Worm (Caenorhabditis elegans) whole organism, L3 larva: ENCODE measurements around the gene F12A10.8.

Experiments
- R02D3.7 ChIP-seq: fragments of 150-350 bp; optimal IDR thresholded peaks from 2 replicates; lab custom pipeline; 2014; ENCODE audit warnings: missing biosample characterization, missing genetic modification characterization
- ZK546.5 ChIP-seq: sonication (generic microtip); optimal IDR thresholded peaks from 2 replicates; lab custom pipeline; 2017; ENCODE audit warnings: missing biosample characterization, missing genetic modification characterization
- aly-2 ChIP-seq: fragments of 150-350 bp; optimal IDR thresholded peaks from 2 replicates; lab custom pipeline; 2014; ENCODE audit warnings: missing biosample characterization, missing genetic modification characterization
- ama-1 ChIP-seq: fragments of 150-350 bp; optimal IDR thresholded peaks from 2 replicates; lab custom pipeline; 2018
- ceh-16 ChIP-seq: sonication (generic microtip); optimal IDR thresholded peaks from 2 replicates; lab custom pipeline; 2017; ENCODE audit warnings: missing biosample characterization, missing genetic modification characterization
- ceh-28 ChIP-seq: fragments of 150-350 bp; optimal IDR thresholded peaks from 2 replicates; lab custom pipeline; 2014; ENCODE audit warnings: missing biosample characterization, missing genetic modification reagents, missing genetic modification characterization
- elt-1 ChIP-seq: fragments of 150-350 bp; optimal IDR thresholded peaks from 2 replicates; lab custom pipeline; 2014; ENCODE audit warnings: missing biosample characterization, missing genetic modification characterization
- elt-2 ChIP-seq: sonication (generic microtip); optimal IDR thresholded peaks from 2 replicates; lab custom pipeline; 2016; ENCODE audit warnings: missing genetic modification reagents, mild to moderate bottlenecking, missing genetic modification characterization, missing compliant biosample characterization
- elt-3 ChIP-seq, 3 experiments: fragments of 150-350 bp in 1 of 3; sonication (generic microtip) in 2 of 3; optimal IDR thresholded peaks; 2 replicates in 2 of 3; 4 replicates in 1 of 3; lab custom pipeline; 2014 to 2017; ENCODE audit warnings: missing biosample characterization in 3 of 3, missing genetic modification characterization in 3 of 3
- eor-1 ChIP-seq, 2 experiments: fragments of 150-350 bp; optimal IDR thresholded peaks; 2 replicates each; lab custom pipeline; 2014 to 2018; ENCODE audit warnings: missing biosample characterization in 2 of 2, missing genetic modification characterization in 2 of 2
- fkh-10 ChIP-seq: sonication (generic microtip); optimal IDR thresholded peaks from 2 replicates; lab custom pipeline; 2017; ENCODE audit warnings: missing biosample characterization, missing genetic modification reagents, missing genetic modification characterization
- hmg-11 ChIP-seq: sonication (generic microtip); optimal IDR thresholded peaks from 2 replicates; lab custom pipeline; 2016; ENCODE audit warnings: missing genetic modification characterization, missing compliant biosample characterization
- lin-39 ChIP-seq: fragments of 150-350 bp; optimal IDR thresholded peaks from 2 replicates; lab custom pipeline; 2018; ENCODE audit warnings: missing biosample characterization, missing genetic modification reagents, missing genetic modification characterization
- lsy-12 ChIP-seq: sonication (generic microtip); optimal IDR thresholded peaks from 2 replicates; lab custom pipeline; 2016; ENCODE audit warnings: mild to moderate bottlenecking, missing genetic modification characterization, missing compliant biosample characterization
- mml-1 ChIP-seq: fragments of 150-350 bp; sonication (generic microtip); optimal IDR thresholded peaks from 3 replicates; lab custom pipeline; 2014; ENCODE audit warnings: missing biosample characterization, missing genetic modification characterization
- nfya-1 ChIP-seq: sonication (generic microtip); optimal IDR thresholded peaks from 2 replicates; lab custom pipeline; 2017; ENCODE audit warnings: missing genetic modification characterization, mild to moderate bottlenecking, missing compliant biosample characterization, antibody characterized with exemption, moderate library complexity; ENCODE audit not compliant: insufficient read depth
- nhr-23 ChIP-seq: fragments of 150-350 bp; optimal IDR thresholded peaks from 2 replicates; lab custom pipeline; 2014; ENCODE audit warnings: missing biosample characterization, missing genetic modification reagents, missing genetic modification characterization
- nhr-25 ChIP-seq: sonication (generic microtip); optimal IDR thresholded peaks from 2 replicates; lab custom pipeline; 2017; ENCODE audit warnings: missing biosample characterization, missing genetic modification characterization
- nhr-67 ChIP-seq: fragments of 150-350 bp; optimal IDR thresholded peaks from 2 replicates; lab custom pipeline; 2014; ENCODE audit warnings: missing biosample characterization, missing genetic modification characterization
- nhr-76 ChIP-seq: fragments of 150-350 bp; sonication (generic microtip); optimal IDR thresholded peaks from 5 replicates; lab custom pipeline; 2014; ENCODE audit warnings: missing biosample characterization, missing genetic modification characterization
- pha-4 ChIP-seq: fragments of 150-350 bp; optimal IDR thresholded peaks from 2 replicates; lab custom pipeline; 2014; ENCODE audit warnings: missing biosample characterization, missing genetic modification reagents, missing genetic modification characterization
- pqm-1 ChIP-seq: fragments of 150-350 bp; optimal IDR thresholded peaks from 2 replicates; lab custom pipeline; 2017; ENCODE audit warnings: missing biosample characterization, missing genetic modification characterization, inconsistent platforms
- snpc-4 ChIP-seq: fragments of 150-350 bp; optimal IDR thresholded peaks from 2 replicates; lab custom pipeline; 2014; ENCODE audit warnings: missing biosample characterization, missing genetic modification characterization
- tbx-2 ChIP-seq: sonication (generic microtip); optimal IDR thresholded peaks from 2 replicates; lab custom pipeline; 2016; ENCODE audit warnings: mild to moderate bottlenecking, missing genetic modification characterization, missing compliant biosample characterization
- unc-39 ChIP-seq: sonication (generic microtip); optimal IDR thresholded peaks from 4 replicates; lab custom pipeline; 2017; ENCODE audit warnings: missing biosample characterization, missing genetic modification characterization
- unc-62 ChIP-seq: fragments of 150-350 bp; sonication (generic microtip); optimal IDR thresholded peaks from 4 replicates; lab custom pipeline; 2014; ENCODE audit warnings: missing biosample characterization, missing genetic modification reagents, missing genetic modification characterization
- zag-1 ChIP-seq: fragments of 150-350 bp; optimal IDR thresholded peaks from 2 replicates; lab custom pipeline; 2014; ENCODE audit warnings: missing biosample characterization, missing genetic modification characterization
- ztf-11 ChIP-seq: fragments of 150-350 bp; optimal IDR thresholded peaks from 2 replicates; lab custom pipeline; 2014; ENCODE audit warnings: missing biosample characterization, missing genetic modification characterization
- ztf-4 ChIP-seq: fragments of 150-350 bp; optimal IDR thresholded peaks from 2 replicates; lab custom pipeline; 2014; ENCODE audit warnings: missing biosample characterization, missing genetic modification characterization

F12A10.8 gene

ce11 chrII:5465729-5466408 lies 35.0 kb downstream of the F12A10.8 start, which contains the start of gene clr-1:
TSS of gene clr-1 (plus strand) at chrII:5466358.
- TF ChIP-seq nfya-1, result peak; percentile 7
- TF ChIP-seq eor-1 (tag; optimal IDR thresholded peaks at IDR 0.05; lab: Kevin White, UChicago), result no peak
- TF ChIP-seq elt-1 (tag; lab: Kevin White, UChicago), result no peak

ce11 chrII:5463692-5464300 lies 37.1 kb downstream of the F12A10.8 start:
- TF ChIP-seq ztf-11, result no peak
- peak; percentile 40 for TF ChIP-seq unc-62 (GFP tag; lab: Kevin White, UChicago)
- no peak for TF ChIP-seq nhr-25 (tag; lab: Kevin White, UChicago)
- TF ChIP-seq ama-1, result no peak
- no peak for TF ChIP-seq mml-1 (tag; lab: Kevin White, UChicago)
- TF ChIP-seq zag-1 (tag; lab: Kevin White, UChicago), result no peak
- TF ChIP-seq nhr-76 (tag; lab: Kevin White, UChicago), result no peak
- TF ChIP-seq fkh-10 (GFP tag; lab: Kevin White, UChicago), result peak; percentile 58
- no peak for TF ChIP-seq nhr-67 (tag; lab: Kevin White, UChicago)
- peak; percentile 56 for TF ChIP-seq lin-39 (tag; lab: Kevin White, UChicago)
- TF ChIP-seq nfya-1, result peak; percentile 41
- no peak for TF ChIP-seq ztf-4 (tag; lab: Kevin White, UChicago)
- no peak for TF ChIP-seq pha-4 (tag; lab: Kevin White, UChicago)
- TF ChIP-seq aly-2 (tag; lab: Kevin White, UChicago), result no peak
- TF ChIP-seq nhr-23 (tag; lab: Kevin White, UChicago), result no peak
- TF ChIP-seq ZK546.5 (tag; lab: Kevin White, UChicago), result no peak

- TF ChIP-seq ceh-28 (tag; lab: Kevin White, UChicago) (peak; percentile 47), aly-2 (tag; lab: Kevin White, UChicago) (no peak), pqm-1 (peak; percentile 22)
These were observed 40.0 kb downstream of the F12A10.8 start for ce11 chrII:5460911-5461310.

- peak in 1 of 3 experiments; percentile 80 for TF ChIP-seq elt-3 (tag; optimal IDR thresholded peaks at IDR 0.05; lab: Kevin White, UChicago)
- TF ChIP-seq aly-2 (tag; lab: Kevin White, UChicago), result no peak
- peak; percentile 38 for TF ChIP-seq nhr-25 (tag; lab: Kevin White, UChicago)
- TF ChIP-seq nhr-23 (tag; lab: Kevin White, UChicago), result peak; percentile 12
- no peak for TF ChIP-seq ztf-4 (tag; lab: Kevin White, UChicago)
- TF ChIP-seq ceh-16 (tag; lab: Kevin White, UChicago), result no peak
These were observed 41.3 kb downstream of the F12A10.8 start for ce11 chrII:5459534-5459933.

ce11 chrII:5458683-5459410 lies 42.0 kb downstream of the F12A10.8 start:
- TF ChIP-seq R02D3.7, result no peak
- TF ChIP-seq elt-3 (tag; optimal IDR thresholded peaks at IDR 0.05; lab: Kevin White, UChicago), result peak in 1 of 3 experiments; percentile 16

ce11 chrII:5455650-5456355 lies 45.1 kb downstream of the F12A10.8 start, which contains the start of gene daz-1:
TSS of gene daz-1 (plus strand) at chrII:5456305.
- no peak for TF ChIP-seq lsy-12 (tag; lab: Kevin White, UChicago)
- TF ChIP-seq tbx-2, result no peak
- no peak for TF ChIP-seq mml-1 (tag; lab: Kevin White, UChicago)
- TF ChIP-seq lin-39 (tag; lab: Kevin White, UChicago), result no peak
- no peak for TF ChIP-seq hmg-11 (tag; lab: Kevin White, UChicago)
- no peak for TF ChIP-seq elt-2 (tag; lab: Kevin White, UChicago)
- TF ChIP-seq unc-39, result no peak
- TF ChIP-seq fkh-10 (GFP tag; lab: Kevin White, UChicago), result no peak
- TF ChIP-seq pha-4 (tag; lab: Kevin White, UChicago), result no peak
- no peak for TF ChIP-seq R02D3.7
- TF ChIP-seq snpc-4 (tag; lab: Kevin White, UChicago), result no peak
- no peak for TF ChIP-seq unc-62 (GFP tag; lab: Kevin White, UChicago)
- TF ChIP-seq ama-1, result no peak
- no peak for TF ChIP-seq nhr-76 (tag; lab: Kevin White, UChicago)
- TF ChIP-seq nfya-1, result no peak
- TF ChIP-seq aly-2 (tag; lab: Kevin White, UChicago), result no peak
